Fruit fly (Drosophila melanogaster): ENCODE results near the gene CG15042.

Gene CG15042

DNA sequence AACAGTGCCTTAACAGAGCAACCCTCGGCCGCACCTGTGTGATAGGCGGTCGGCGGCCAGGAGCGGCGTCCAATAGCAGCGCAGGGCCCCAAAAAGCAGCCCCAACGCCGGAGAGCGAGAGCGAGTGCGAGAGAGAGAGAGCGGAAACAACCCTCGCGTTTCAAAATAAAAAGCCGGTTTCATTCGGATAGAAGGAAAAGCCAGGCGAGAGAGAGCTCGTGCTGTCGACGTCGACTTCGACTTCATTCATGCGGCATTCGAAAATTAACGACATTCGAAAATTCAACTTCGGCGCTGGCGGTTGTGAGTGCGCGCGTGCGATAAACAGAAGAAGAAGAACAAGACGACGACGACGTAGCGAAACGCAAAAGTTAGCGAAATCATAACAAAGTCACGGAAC lies 6.3 kb upstream of the CG15042 start:
- TF ChIP-seq unc-4 (GFP tag; IDR thresholded peaks at IDR 0.05; ENCODE audit: partially characterized antibody): 0 out of 2 replicates have a peak, but pooled peaks have one; percentile 32
- TF ChIP-seq Fer1 (GFP tag; optimal IDR thresholded peaks at IDR 0.05): peak; percentile 37
- TF ChIP-seq nom (GFP tag; optimal IDR thresholded peaks at IDR 0.05): peak; percentile 38
- peak; percentile 64 for TF ChIP-seq Bgb (GFP tag; IDR thresholded peaks at IDR 0.05; ENCODE audit: partially characterized antibody)
- peak; percentile 55 for TF ChIP-seq abd-A (tag; optimal IDR thresholded peaks at IDR 0.05)
- peak; percentile 33; the same call in 1 of the 2 replicates for TF ChIP-seq seq (GFP tag; IDR thresholded peaks at IDR 0.05)
- TF ChIP-seq fd96Cb (tag; optimal IDR thresholded peaks at IDR 0.05): no peak
- TF ChIP-seq CG15011 (GFP tag; optimal IDR thresholded peaks at IDR 0.05): no peak
- TF ChIP-seq knrl (GFP tag; IDR thresholded peaks at IDR 0.05; ENCODE audit: partially characterized antibody): no peak; the same call in 2 of the 3 replicates
- TF ChIP-seq zf30C (GFP tag; optimal IDR thresholded peaks at IDR 0.05): peak; percentile 2
- peak; percentile 13 for TF ChIP-seq gem (tag; optimal IDR thresholded peaks at IDR 0.05)
- peak; percentile 96 for TF ChIP-seq Nf-YC (tag; optimal IDR thresholded peaks at IDR 0.05)
- peak; percentile 45; the same call in 1 of the 2 replicates for TF ChIP-seq Nf-YA (GFP tag; IDR thresholded peaks at IDR 0.05)
- peak; percentile 73 for TF ChIP-seq Jarid2 (GFP tag; optimal IDR thresholded peaks at IDR 0.05)
- no peak for TF ChIP-seq CG8924 (tag; optimal IDR thresholded peaks at IDR 0.05)
- no peak for TF ChIP-seq twi (tag; optimal IDR thresholded peaks at IDR 0.05)
- no peak for TF ChIP-seq CG6854 (GFP tag; optimal IDR thresholded peaks at IDR 0.05)
- no peak for TF ChIP-seq hb (GFP tag; IDR thresholded peaks at IDR 0.05; ENCODE audit: partially characterized antibody)
- no peak for TF ChIP-seq bab2 (GFP tag; optimal IDR thresholded peaks at IDR 0.05)
- peak; percentile 1 for TF ChIP-seq mirr (GFP tag; optimal IDR thresholded peaks at IDR 0.05)
- TF ChIP-seq CG34224 (GFP tag; IDR thresholded peaks at IDR 0.05; ENCODE audit: partially characterized antibody): peak; percentile 48; the same call in 1 of the 3 replicates
- TF ChIP-seq pros (GFP tag; optimal IDR thresholded peaks at IDR 0.05): peak; percentile 71
- TF ChIP-seq p53 (GFP tag; optimal IDR thresholded peaks at IDR 0.05): no peak
- no peak for TF ChIP-seq CG13894 (tag; optimal IDR thresholded peaks at IDR 0.05)
- peak; percentile 25 for TF ChIP-seq CG11504 (tag; optimal IDR thresholded peaks at IDR 0.05)
- peak; percentile 80 to 91 for TF ChIP-seq Trl (optimal IDR thresholded peaks at IDR 0.05)
- TF ChIP-seq Trl (GFP tag; optimal IDR thresholded peaks at IDR 0.05): peak; percentile 7
- TF ChIP-seq CG9609 (GFP tag; optimal IDR thresholded peaks at IDR 0.05): no peak
- no peak for TF ChIP-seq ham (GFP tag; IDR thresholded peaks at IDR 0.05)
- 0 out of 2 replicates have a peak, but pooled peaks have one; percentile 22 for TF ChIP-seq tna (GFP tag; IDR thresholded peaks at IDR 0.05; ENCODE audit: partially characterized antibody)
- TF ChIP-seq gce (GFP tag; IDR thresholded peaks at IDR 0.05): 0 out of 3 replicates have a peak, but pooled peaks have one; percentile 10
- no peak for TF ChIP-seq CG14667 (GFP tag; IDR thresholded peaks at IDR 0.05)
- TF ChIP-seq ci (GFP tag; IDR thresholded peaks at IDR 0.05): peak; percentile 30; the same call in 1 of the 3 replicates
- peak; percentile 73 for TF ChIP-seq yki (optimal IDR thresholded peaks at IDR 0.05)
- TF ChIP-seq Med (GFP tag): peak; percentile 76
- TF ChIP-seq Doc3 (GFP tag; IDR thresholded peaks at IDR 0.05; ENCODE audit: partially characterized antibody): 0 out of 3 replicates have a peak, but pooled peaks have one; percentile 14
- peak; percentile 39; the same call in 1 of the 3 replicates for TF ChIP-seq Opbp (GFP tag; IDR thresholded peaks at IDR 0.05; ENCODE audit: partially characterized antibody)
- peak; percentile 97 for TF ChIP-seq Nf-YB (GFP tag; optimal IDR thresholded peaks at IDR 0.05)
- peak; percentile 95 for TF ChIP-seq Deaf1 (tag; optimal IDR thresholded peaks at IDR 0.05)
- peak; percentile 45 for TF ChIP-seq CG1832 (GFP tag; optimal IDR thresholded peaks at IDR 0.05)
- peak; percentile 26 for TF ChIP-seq lab (GFP tag; optimal IDR thresholded peaks at IDR 0.05)
- TF ChIP-seq nerfin-1 (tag; optimal IDR thresholded peaks at IDR 0.05): peak; percentile 23
- no peak for TF ChIP-seq Asciz (GFP tag; optimal IDR thresholded peaks at IDR 0.05)
- TF ChIP-seq ttk (GFP tag; IDR thresholded peaks at IDR 0.05): peak; percentile 67; the same call in 1 of the 2 replicates
- no peak for TF ChIP-seq bigmax (GFP tag; optimal IDR thresholded peaks at IDR 0.05)
- peak; percentile 29; the same call in 1 of the 2 replicates for TF ChIP-seq CG13287 (GFP tag; IDR thresholded peaks at IDR 0.05; ENCODE audit: partially characterized antibody)
- TF ChIP-seq CG17385 (GFP tag; optimal IDR thresholded peaks at IDR 0.05): peak; percentile 88
- TF ChIP-seq Scr (GFP tag; IDR thresholded peaks at IDR 0.05; ENCODE audit: partially characterized antibody): 0 out of 2 replicates have a peak, but pooled peaks have one; percentile 11
